ENCODE assay signal across 2 worm cellular contexts in the genomic region with DNA sequence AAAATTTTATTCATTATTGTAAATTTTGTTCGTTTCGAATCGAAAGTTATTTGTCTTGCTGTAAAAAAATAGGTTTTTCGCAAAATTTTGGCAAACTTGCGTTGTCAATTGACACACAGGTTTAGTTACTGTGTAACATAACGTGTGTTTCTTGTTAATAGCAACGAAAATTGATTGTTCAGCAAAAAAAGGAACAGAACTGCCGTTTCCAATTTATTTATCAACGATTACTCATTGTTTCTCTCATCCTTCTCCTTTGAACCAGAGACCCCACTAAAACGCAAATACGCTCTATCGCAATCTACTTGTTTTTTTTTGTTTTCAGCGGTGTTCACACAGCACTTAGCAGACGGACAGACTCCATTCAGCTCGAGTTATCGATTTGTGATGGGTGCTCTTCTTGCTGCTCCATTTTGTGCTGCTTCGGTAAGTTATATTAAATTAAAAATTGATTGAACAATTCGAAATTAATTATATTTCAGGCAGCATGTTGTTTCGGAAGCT.
TF ChIP-seq lines count a peak whose summit lies in the region.

A gene (plus strand): TSS at position 326 of the 504 bp plus-strand sequence.

TF ChIP-seq in whole organism, L1 larva, 84 proteins besides CTCF, POLR2A, EP300 and RAD21 (continued from another document):
- no peak for TF ChIP-seq ztf-11 (tag; optimal IDR thresholded peaks at IDR 0.05; lab: Kevin White, UChicago)
- TF ChIP-seq swsn-7 (tag; optimal IDR thresholded peaks at IDR 0.05; lab: Kevin White, UChicago): no peak
- TF ChIP-seq efl-3 (GFP tag; optimal IDR thresholded peaks at IDR 0.05; lab: Kevin White, UChicago): no peak
- no peak for TF ChIP-seq unc-86 (tag; optimal IDR thresholded peaks at IDR 0.05; lab: Kevin White, UChicago)
- TF ChIP-seq hlh-17 (GFP tag; optimal IDR thresholded peaks at IDR 0.05; lab: Kevin White, UChicago; ENCODE audit: borderline replicate concordance): no peak
- no peak for TF ChIP-seq nhr-20 (tag; optimal IDR thresholded peaks at IDR 0.05; lab: Kevin White, UChicago)
- peak in 1 of 2 experiments; percentile 57 for TF ChIP-seq lsy-2 (tag; optimal IDR thresholded peaks at IDR 0.05; lab: Kevin White, UChicago)
- TF ChIP-seq blmp-1 (tag; optimal IDR thresholded peaks at IDR 0.05; lab: Kevin White, UChicago): peak; percentile 1
- TF ChIP-seq nhr-71 (tag; optimal IDR thresholded peaks at IDR 0.05; lab: Kevin White, UChicago): no peak
- no peak for TF ChIP-seq hpl-2 (GFP tag; optimal IDR thresholded peaks at IDR 0.05; lab: Kevin White, UChicago)
- peak; percentile 19 to 45 for TF ChIP-seq lin-35 (GFP tag; optimal IDR thresholded peaks at IDR 0.05; lab: Kevin White, UChicago)
- no peak for TF ChIP-seq snpc-4 (tag; optimal IDR thresholded peaks at IDR 0.05; lab: Kevin White, UChicago)
- no peak for TF ChIP-seq ceh-90 (tag; optimal IDR thresholded peaks at IDR 0.05; lab: Kevin White, UChicago)
- TF ChIP-seq lin-13 (GFP tag; optimal IDR thresholded peaks at IDR 0.05; lab: Kevin White, UChicago): no peak
- no peak for TF ChIP-seq mdl-1 (tag; optimal IDR thresholded peaks at IDR 0.05; lab: Kevin White, UChicago)
- no peak for TF ChIP-seq egl-27 (tag; optimal IDR thresholded peaks at IDR 0.05; lab: Kevin White, UChicago)
- no peak for TF ChIP-seq zag-1 (tag; optimal IDR thresholded peaks at IDR 0.05; lab: Kevin White, UChicago)

TF ChIP-seq in whole organism, L4 larva, 104 proteins besides CTCF, POLR2A, EP300 and RAD21 (continued from another document):
- peak; percentile 29 for TF ChIP-seq ceh-28 (tag; optimal IDR thresholded peaks at IDR 0.05; lab: Kevin White, UChicago)
- TF ChIP-seq pqm-1 (tag; optimal IDR thresholded peaks at IDR 0.05; lab: Kevin White, UChicago): peak; percentile 3
- TF ChIP-seq daf-19 (GFP tag; conservative IDR thresholded peaks at IDR 0.05; lab: Robert Waterston, UW): no peak
- TF ChIP-seq zip-2 (tag; optimal IDR thresholded peaks at IDR 0.05; lab: Kevin White, UChicago): no peak
- TF ChIP-seq unc-39 (tag; optimal IDR thresholded peaks at IDR 0.05; lab: Kevin White, UChicago): no peak
- no peak for TF ChIP-seq arid-1 (GFP tag; conservative IDR thresholded peaks at IDR 0.05; lab: Robert Waterston, UW)
- peak; percentile 33 for TF ChIP-seq mep-1 (tag; optimal IDR thresholded peaks at IDR 0.05; lab: Kevin White, UChicago)
- peak; percentile 1 for TF ChIP-seq rbr-2 (tag; optimal IDR thresholded peaks at IDR 0.05; lab: Kevin White, UChicago)
- peak; percentile 52 for TF ChIP-seq hlh-11 (tag; optimal IDR thresholded peaks at IDR 0.05; lab: Kevin White, UChicago)
- peak; percentile 48 for TF ChIP-seq nhr-28 (tag; optimal IDR thresholded peaks at IDR 0.05; lab: Kevin White, UChicago)
- TF ChIP-seq mes-2 (tag; optimal IDR thresholded peaks at IDR 0.05; lab: Kevin White, UChicago; ENCODE audit: poor library complexity, severe bottlenecking): peak; percentile 71
- peak; percentile 24 for TF ChIP-seq dpl-1 (GFP tag; optimal IDR thresholded peaks at IDR 0.05; lab: Kevin White, UChicago)
- TF ChIP-seq zfp-2 (tag; optimal IDR thresholded peaks at IDR 0.05; lab: Kevin White, UChicago): no peak
- peak; percentile 78 for TF ChIP-seq lin-38 (GFP tag; IDR thresholded peaks at IDR 0.05; lab: Robert Waterston, UW)
- no peak for TF ChIP-seq skn-1 (tag; optimal IDR thresholded peaks at IDR 0.05; lab: Kevin White, UChicago)
- peak; percentile 35 for TF ChIP-seq hlh-30 (tag; optimal IDR thresholded peaks at IDR 0.05; lab: Kevin White, UChicago; ENCODE audit: insufficient read depth)
